Worm (Caenorhabditis elegans): ENCODE results near the gene str-25.

DNA sequence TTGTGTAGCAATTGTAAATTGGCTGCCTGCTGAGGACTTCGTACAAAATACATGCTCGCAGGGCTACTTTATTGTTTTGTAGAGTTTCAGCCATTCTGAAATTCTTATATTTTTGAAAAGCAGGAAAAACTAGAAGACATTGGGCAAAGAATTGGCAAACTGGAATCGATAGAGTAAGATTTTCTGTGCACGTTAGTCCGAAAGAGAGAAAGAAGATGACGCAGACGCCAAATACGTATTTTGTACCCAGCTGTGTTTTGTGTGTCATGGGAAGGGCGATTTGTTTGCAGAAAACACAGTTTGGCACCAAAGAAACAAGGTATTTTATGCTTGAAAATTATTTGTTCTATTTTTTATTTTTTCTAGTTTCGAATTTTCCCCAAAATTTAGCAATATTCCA lies 11.9 kb downstream of the str-25 start, which contains the start of gene fbxa-143:
- no peak for TF ChIP-seq saeg-2 (GFP tag; IDR thresholded peaks at IDR 0.05)
- no peak for TF ChIP-seq jun-1 (tag; optimal IDR thresholded peaks at IDR 0.05)
- TF ChIP-seq dmd-9 (GFP tag; IDR thresholded peaks at IDR 0.05): no peak
- TF ChIP-seq nhr-76 (tag; optimal IDR thresholded peaks at IDR 0.05): no peak
- TF ChIP-seq aly-2 (tag; optimal IDR thresholded peaks at IDR 0.05): no peak
- TF ChIP-seq tag-97 (GFP tag; IDR thresholded peaks at IDR 0.05): no peak
- TF ChIP-seq fkh-10 (GFP tag; optimal IDR thresholded peaks at IDR 0.05): no peak
- TF ChIP-seq F49E8.2 (tag; optimal IDR thresholded peaks at IDR 0.05; ENCODE audit: borderline replicate concordance): no peak
- TF ChIP-seq ama-1 (optimal IDR thresholded peaks at IDR 0.05): no peak
- TF ChIP-seq cey-2 (tag; optimal IDR thresholded peaks at IDR 0.05; ENCODE audit: borderline replicate concordance, insufficient read depth): no peak
- no peak for TF ChIP-seq pqm-1 (tag; optimal IDR thresholded peaks at IDR 0.05)
- TF ChIP-seq zfp-2 (tag; optimal IDR thresholded peaks at IDR 0.05): no peak
- TF ChIP-seq T26A8.4 (GFP tag; IDR thresholded peaks at IDR 0.05): no peak
- TF ChIP-seq mdt-29 (GFP tag; IDR thresholded peaks at IDR 0.05): no peak
